Fruit fly (Drosophila melanogaster) S2 (cell line): ENCODE measurements around the gene CG13117.

ENCODE experiments used
- CG8478 ChIP-seq: fragments of >200 bp; optimal IDR thresholded peaks from 2 replicates; lab custom pipeline; 2018
- CTCF ChIP-seq, 2 experiments: fragments of >200 bp; optimal IDR thresholded peaks; 2 replicates each; lab custom pipeline; 2018

dm6 chr2L:9739685-9740084, 3.2 kb downstream of the CG13117 start:
- no peak for TF ChIP-seq CTCF (optimal IDR thresholded peaks at IDR 0.05; lab: Kevin White, UChicago)
- TF ChIP-seq CG8478 (lab: Kevin White, UChicago) = no peak
